Worm (Caenorhabditis elegans) whole organism, midembryonic: ENCODE measurements around the gene dhhc-1.

Experiments
- T22C8.4 ChIP-seq: fragments of 200-800 bp; sonication (Bioruptor generic); IDR thresholded peaks from 2 replicates; pipeline ENCODE4 v1.3.6; 2022; ENCODE audit warnings: missing genetic modification characterization, missing compliant biosample characterization
- cog-1 ChIP-seq: sonication (generic microtip); optimal IDR thresholded peaks from 2 replicates; lab custom pipeline; 2016; ENCODE audit warnings: missing genetic modification characterization, missing compliant biosample characterization
- flt-1 ChIP-seq: fragments of 200-800 bp; sonication (Bioruptor generic); IDR thresholded peaks from 2 replicates; pipeline ENCODE4 v1.3.6; 2022; ENCODE audit warnings: missing genetic modification characterization, missing compliant biosample characterization
- klf-2 ChIP-seq: fragments of 200-800 bp; sonication (Bioruptor generic); conservative IDR thresholded peaks from 2 replicates; pipeline ENCODE4 v1.3.6; 2022; ENCODE audit warnings: missing genetic modification reagents, missing genetic modification characterization, missing compliant biosample characterization
- med-1 ChIP-seq: sonication (generic microtip); optimal IDR thresholded peaks from 2 replicates; lab custom pipeline; 2017; ENCODE audit warnings: missing genetic modification characterization, mild to moderate bottlenecking, missing compliant biosample characterization, antibody characterized with exemption, missing genetic modification reagents; ENCODE audit not compliant: insufficient read depth
- ref-1 ChIP-seq: fragments of 200-800 bp; sonication (Bioruptor generic); conservative IDR thresholded peaks from 2 replicates; pipeline ENCODE4 v1.3.6; 2022; ENCODE audit warnings: missing genetic modification reagents, missing genetic modification characterization, missing compliant biosample characterization
- tab-1 ChIP-seq: fragments of 200-800 bp; sonication (Bioruptor generic); IDR thresholded peaks from 2 replicates; pipeline ENCODE4 v1.3.6; 2022; ENCODE audit warnings: missing genetic modification characterization, missing compliant biosample characterization
- ztf-23 ChIP-seq: fragments of 200-800 bp; sonication (Bioruptor generic); IDR thresholded peaks from 2 replicates; pipeline ENCODE4 v1.3.6; 2022; ENCODE audit warnings: missing genetic modification reagents, missing genetic modification characterization, missing compliant biosample characterization
- ztf-29 ChIP-seq: fragments of 200-800 bp; sonication (Bioruptor generic); IDR thresholded peaks from 2 replicates; pipeline ENCODE4 v1.3.6; 2022; ENCODE audit warnings: missing genetic modification reagents, missing genetic modification characterization, missing compliant biosample characterization

dhhc-1 gene

DNA sequence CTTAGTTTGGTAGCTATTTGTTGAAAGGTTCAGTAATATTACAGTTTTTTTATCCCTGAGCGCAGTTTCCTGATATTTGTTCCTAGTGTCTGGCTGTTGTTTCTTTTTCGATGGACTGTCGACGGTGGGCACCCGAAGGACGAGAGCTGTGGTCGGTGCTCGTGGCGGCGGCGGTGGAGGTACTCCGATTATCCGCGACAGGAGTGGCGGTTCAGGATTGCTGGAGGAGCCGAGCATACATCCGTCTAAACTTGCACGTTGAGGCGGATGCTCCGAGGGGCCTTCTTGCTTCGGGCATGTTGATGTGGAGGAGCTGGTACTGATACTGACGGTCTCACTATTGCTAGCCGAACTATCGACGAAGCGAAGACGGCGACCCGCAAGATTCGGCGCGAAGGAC, 27.1 kb upstream of the dhhc-1 start:
- TF ChIP-seq flt-1 (GFP tag; lab: Robert Waterston, UW) (no peak), klf-2 (GFP tag; lab: Robert Waterston, UW) (no peak), T22C8.4 (GFP tag; lab: Robert Waterston, UW) (no peak), tab-1 (GFP tag; lab: Robert Waterston, UW) (0 out of 2 replicates have a peak, but pooled peaks have one; percentile 43), med-1 (GFP tag; lab: Kevin White, UChicago) (no peak), ztf-23 (GFP tag; lab: Robert Waterston, UW) (no peak), ref-1 (GFP tag; lab: Robert Waterston, UW) (no peak), cog-1 (tag; lab: Kevin White, UChicago) (no peak)

DNA sequence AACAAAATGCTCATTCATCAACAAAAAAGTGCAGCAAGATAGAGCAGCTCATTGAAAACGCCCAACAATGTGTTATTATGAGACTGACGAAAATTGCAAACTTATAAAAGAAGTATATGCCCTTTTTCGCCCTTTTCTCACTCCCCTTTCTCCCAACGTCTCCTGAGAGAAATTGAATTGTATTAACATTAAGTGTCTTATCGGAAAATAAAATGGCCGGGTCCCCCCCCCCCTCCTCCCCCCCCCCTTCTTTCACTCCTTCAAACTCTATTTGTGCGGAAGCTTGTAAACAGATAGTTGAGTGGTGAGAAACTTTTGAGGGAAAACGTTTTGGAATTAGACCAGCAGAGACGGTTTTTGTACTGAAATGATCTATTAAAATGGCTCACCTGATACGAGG, 26.5 kb upstream of the dhhc-1 start:
- no peak for TF ChIP-seq cog-1 (tag; lab: Kevin White, UChicago)
- no peak for TF ChIP-seq ztf-29
- TF ChIP-seq flt-1 (GFP tag; lab: Robert Waterston, UW), result no peak
- no peak for TF ChIP-seq ref-1 (GFP tag; lab: Robert Waterston, UW)
- no peak for TF ChIP-seq tab-1 (GFP tag; lab: Robert Waterston, UW)
- no peak for TF ChIP-seq T22C8.4 (GFP tag; lab: Robert Waterston, UW)
- no peak for TF ChIP-seq ztf-23 (GFP tag; lab: Robert Waterston, UW)
- TF ChIP-seq med-1 (GFP tag; lab: Kevin White, UChicago), result no peak
- no peak for TF ChIP-seq klf-2 (GFP tag; lab: Robert Waterston, UW)

DNA sequence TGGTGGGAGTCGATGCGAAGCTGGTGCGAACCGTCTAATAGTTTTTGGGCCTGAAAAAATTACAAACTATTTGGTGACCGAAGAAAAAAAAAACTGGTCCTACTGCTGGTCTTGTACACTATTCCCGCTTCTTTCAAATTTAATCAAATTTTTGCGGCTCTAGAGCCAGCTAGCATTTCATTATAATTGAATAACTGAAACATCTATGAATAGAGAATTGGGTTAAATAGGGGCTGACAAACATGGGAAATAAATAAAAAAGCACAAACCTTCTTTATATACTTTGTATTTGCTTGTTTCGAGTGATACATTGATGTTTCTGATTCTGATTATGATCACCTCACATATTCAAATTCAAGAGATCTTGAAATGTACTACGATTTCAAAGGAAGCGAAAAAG, 24.9 kb upstream of the dhhc-1 start:
- no peak for TF ChIP-seq cog-1 (tag; lab: Kevin White, UChicago)
- TF ChIP-seq ref-1 (GFP tag; lab: Robert Waterston, UW), result no peak
- no peak for TF ChIP-seq tab-1 (GFP tag; lab: Robert Waterston, UW)
- no peak for TF ChIP-seq T22C8.4 (GFP tag; lab: Robert Waterston, UW)
- no peak for TF ChIP-seq ztf-23 (GFP tag; lab: Robert Waterston, UW)
- no peak for TF ChIP-seq flt-1 (GFP tag; lab: Robert Waterston, UW)
- no peak for TF ChIP-seq med-1 (GFP tag; lab: Kevin White, UChicago)

DNA sequence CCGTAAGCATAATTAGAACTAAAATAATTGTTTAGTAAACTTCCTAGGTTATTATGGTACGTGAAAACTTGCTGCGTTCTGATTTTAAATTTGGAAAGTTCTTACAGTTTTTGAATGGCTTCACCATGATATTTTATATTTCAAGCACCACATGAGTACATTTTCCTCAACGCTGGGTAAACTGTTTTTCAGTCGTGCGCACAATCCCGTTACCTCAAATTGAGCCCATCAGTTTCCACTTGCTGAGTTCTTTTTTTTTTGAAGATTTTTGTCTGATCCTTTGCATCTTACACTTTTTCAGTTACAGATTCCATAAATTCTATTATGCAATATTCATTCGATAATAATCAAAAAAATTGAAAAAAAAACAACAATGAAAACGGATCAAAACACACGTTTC, 20.3 kb upstream of the dhhc-1 start:
- TF ChIP-seq tab-1 (GFP tag; lab: Robert Waterston, UW) (no peak), T22C8.4 (GFP tag; lab: Robert Waterston, UW) (no peak), ztf-23 (GFP tag; lab: Robert Waterston, UW) (no peak), klf-2 (GFP tag; lab: Robert Waterston, UW) (no peak), med-1 (GFP tag; lab: Kevin White, UChicago) (no peak), flt-1 (GFP tag; lab: Robert Waterston, UW) (no peak), ref-1 (GFP tag; lab: Robert Waterston, UW) (no peak), cog-1 (tag; lab: Kevin White, UChicago) (no peak)

DNA sequence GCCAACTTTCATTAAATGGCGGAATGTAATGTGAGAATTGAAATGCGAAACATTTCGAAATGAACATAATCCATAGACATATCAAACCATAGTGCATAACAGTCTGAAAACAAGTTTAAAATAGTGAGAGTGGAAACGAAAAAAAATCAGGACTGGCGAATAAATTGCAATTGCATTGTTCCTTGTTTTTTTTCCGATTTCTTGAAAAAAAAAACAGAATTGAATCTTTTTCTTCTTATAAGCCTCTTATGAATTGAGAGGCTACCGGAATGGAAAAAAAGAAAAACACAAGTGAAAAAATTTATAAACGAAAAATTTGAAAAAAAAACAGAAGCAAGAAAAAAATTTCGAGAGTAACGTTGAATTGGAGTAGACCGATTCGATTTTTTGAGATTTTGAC, 16.3 kb upstream of the dhhc-1 start, which contains the start of gene R07D5.2:
TSS of gene R07D5.2 (minus strand) at position 101 of the 400 bp plus-strand sequence.
- TF ChIP-seq ztf-29 (no peak), flt-1 (GFP tag; lab: Robert Waterston, UW) (no peak), cog-1 (tag; lab: Kevin White, UChicago) (no peak), T22C8.4 (GFP tag; lab: Robert Waterston, UW) (no peak), med-1 (GFP tag; lab: Kevin White, UChicago) (no peak), klf-2 (GFP tag; lab: Robert Waterston, UW) (no peak), ref-1 (GFP tag; lab: Robert Waterston, UW) (no peak), tab-1 (GFP tag; lab: Robert Waterston, UW) (no peak), ztf-23 (GFP tag; lab: Robert Waterston, UW) (no peak)

DNA sequence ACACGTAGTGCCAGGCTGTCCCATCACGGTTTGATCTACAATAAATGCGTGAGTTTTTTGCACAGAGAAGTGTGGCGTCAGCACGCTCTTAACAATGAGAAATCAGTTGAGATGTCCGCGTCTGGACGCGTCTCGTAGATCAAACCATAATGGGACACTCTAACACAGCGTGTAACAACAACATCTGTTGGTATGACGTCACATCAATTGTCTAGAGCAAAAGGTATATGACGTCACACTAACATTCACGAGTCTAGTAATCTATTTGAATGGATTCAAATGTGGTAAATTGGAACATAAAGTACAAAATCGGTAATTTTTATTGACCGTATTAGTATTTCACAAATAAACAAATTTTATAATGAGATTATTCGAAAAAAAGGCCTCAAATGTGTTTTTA, 15.5 kb upstream of the dhhc-1 start:
- TF ChIP-seq ztf-29 (no peak), cog-1 (tag; lab: Kevin White, UChicago) (no peak), T22C8.4 (GFP tag; lab: Robert Waterston, UW) (no peak), ztf-23 (GFP tag; lab: Robert Waterston, UW) (no peak), ref-1 (GFP tag; lab: Robert Waterston, UW) (no peak), med-1 (GFP tag; lab: Kevin White, UChicago) (no peak)

DNA sequence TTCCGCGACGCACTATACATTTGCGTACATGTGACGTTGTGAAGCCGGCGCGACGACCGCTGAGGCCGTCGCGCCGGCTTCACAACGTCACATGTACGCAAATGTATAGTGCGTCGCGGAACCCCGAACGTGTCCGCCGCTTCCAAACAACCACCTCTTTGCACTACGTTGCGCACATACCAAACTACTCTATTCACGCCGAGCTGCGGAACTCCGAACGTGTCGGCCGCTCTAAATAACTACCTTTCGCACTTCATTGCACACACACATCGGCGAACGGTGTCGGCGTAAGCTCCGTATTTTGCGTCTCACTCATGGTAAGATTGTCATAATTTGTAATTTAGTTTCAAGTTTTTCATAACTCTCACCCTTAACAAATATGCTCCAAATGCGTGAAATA, 12.0 kb upstream of the dhhc-1 start:
- TF ChIP-seq ztf-29 (no peak), cog-1 (tag; lab: Kevin White, UChicago) (no peak), klf-2 (GFP tag; lab: Robert Waterston, UW) (no peak), flt-1 (GFP tag; lab: Robert Waterston, UW) (no peak), ref-1 (GFP tag; lab: Robert Waterston, UW) (no peak), tab-1 (GFP tag; lab: Robert Waterston, UW) (no peak), med-1 (GFP tag; lab: Kevin White, UChicago) (no peak), T22C8.4 (GFP tag; lab: Robert Waterston, UW) (no peak)

DNA sequence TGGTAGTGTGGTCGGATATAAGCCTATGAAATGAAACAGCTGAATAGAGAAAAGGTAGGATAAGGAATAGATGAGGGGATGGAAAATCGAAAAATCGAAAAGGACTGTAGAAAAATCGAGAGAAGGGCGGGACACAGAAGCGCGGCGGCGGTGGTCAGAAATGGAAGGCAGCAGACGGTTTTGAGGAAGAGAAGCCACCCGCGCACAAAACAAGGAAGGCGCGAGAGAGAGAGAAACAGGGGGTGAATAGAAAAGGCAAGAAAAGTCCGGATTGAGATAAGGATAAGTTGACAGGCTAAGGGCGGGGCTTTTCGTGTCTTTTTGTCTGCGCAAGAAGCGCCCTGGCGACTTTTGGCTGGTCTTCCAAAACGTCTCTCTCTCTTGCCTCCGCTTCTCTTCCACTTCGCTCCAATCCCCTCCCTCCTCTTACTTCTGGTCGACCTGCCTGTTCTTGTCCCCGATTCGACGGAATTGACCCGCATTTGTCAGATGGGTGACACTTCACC, 7.6 kb upstream of the dhhc-1 start, which contains the start of gene mlt-9:
TSS of gene mlt-9 (minus strand) at position 51 of the 506 bp plus-strand sequence.
- no peak for TF ChIP-seq med-1 (GFP tag; lab: Kevin White, UChicago)
- no peak for TF ChIP-seq flt-1 (GFP tag; lab: Robert Waterston, UW)
- no peak for TF ChIP-seq cog-1 (tag; lab: Kevin White, UChicago)
- TF ChIP-seq ref-1 (GFP tag; lab: Robert Waterston, UW), result no peak
- no peak for TF ChIP-seq tab-1 (GFP tag; lab: Robert Waterston, UW)
- TF ChIP-seq ztf-23 (GFP tag; lab: Robert Waterston, UW), result no peak
- 0 out of 2 replicates have a peak, but pooled peaks have one; percentile 6 for TF ChIP-seq klf-2 (GFP tag; lab: Robert Waterston, UW)
- no peak for TF ChIP-seq ztf-29
- TF ChIP-seq T22C8.4 (GFP tag; lab: Robert Waterston, UW), result no peak

DNA sequence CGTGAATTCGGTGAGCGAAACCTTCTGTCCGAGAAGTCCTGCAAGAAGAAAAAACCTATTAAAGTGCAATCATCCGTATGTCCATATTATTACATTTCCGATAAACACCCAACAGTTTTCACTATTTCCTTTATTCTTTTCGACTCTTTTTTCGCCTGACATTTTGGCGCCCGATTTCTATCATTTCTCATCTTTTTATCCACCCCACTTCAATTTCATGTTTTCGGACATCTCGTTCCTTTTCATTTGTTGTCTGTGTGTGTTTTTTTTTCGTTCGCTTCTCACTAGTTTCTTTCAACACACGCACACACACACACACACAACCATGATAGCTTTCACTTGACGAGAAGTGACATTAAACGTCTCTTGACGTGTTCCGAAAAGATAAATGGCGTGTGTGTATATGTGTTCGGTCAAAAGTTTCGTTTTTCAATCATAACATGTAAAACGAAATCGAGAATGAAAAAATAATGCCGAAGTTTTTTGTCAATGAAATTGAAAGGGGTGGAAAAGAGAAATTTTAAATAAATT, 4.8 kb upstream of the dhhc-1 start:
- TF ChIP-seq tab-1 (GFP tag; lab: Robert Waterston, UW) (no peak), ztf-23 (GFP tag; lab: Robert Waterston, UW) (no peak), klf-2 (GFP tag; lab: Robert Waterston, UW) (no peak), cog-1 (tag; lab: Kevin White, UChicago) (no peak), ztf-29 (no peak), flt-1 (GFP tag; lab: Robert Waterston, UW) (no peak), med-1 (GFP tag; lab: Kevin White, UChicago) (no peak), ref-1 (GFP tag; lab: Robert Waterston, UW) (no peak), T22C8.4 (GFP tag; lab: Robert Waterston, UW) (no peak)
